Worm (Caenorhabditis elegans) whole organism, L1 larva: ENCODE data around the gene C53B7.6.

Experiments
- fkh-10 ChIP-seq: sonication (generic microtip); optimal IDR thresholded peaks from 2 replicates; lab custom pipeline; 2017; ENCODE audit warnings: missing biosample characterization, missing genetic modification reagents, missing genetic modification characterization
- mdl-1 ChIP-seq, 2 experiments: fragments of 150-350 bp; optimal IDR thresholded peaks; 2 replicates each; lab custom pipeline; 2014 to 2017; ENCODE audit warnings: missing biosample characterization in 2 of 2, missing genetic modification characterization in 2 of 2, inconsistent platforms in 1 of 2
- nhr-28 ChIP-seq: fragments of 150-350 bp; optimal IDR thresholded peaks from 2 replicates; lab custom pipeline; 2014; ENCODE audit warnings: missing biosample characterization, missing genetic modification characterization
- nhr-76 ChIP-seq: sonication (generic microtip); optimal IDR thresholded peaks from 2 replicates; lab custom pipeline; 2017; ENCODE audit warnings: missing biosample characterization, missing genetic modification characterization

ce11 chrX:6901078-6901477 is 32.5 kb upstream of the C53B7.6 start, which contains the start of gene pes-23:
- TF ChIP-seq nhr-76 (tag; lab: Kevin White, UChicago) (no peak), fkh-10 (GFP tag; lab: Kevin White, UChicago) (no peak), mdl-1 (tag; optimal IDR thresholded peaks at IDR 0.05; lab: Kevin White, UChicago) (no peak), nhr-28 (tag; lab: Kevin White, UChicago) (no peak)
